Fruit fly (Drosophila melanogaster) whole organism, wandering third instar larva: ENCODE data around the gene CG6678.

Experiments
- CG32264 ChIP-seq: fragments of 200-800 bp; sonication (Bioruptor generic); optimal IDR thresholded peaks from 2 replicates; lab custom pipeline; 2016; ENCODE audit warnings: missing biosample characterization, missing genetic modification characterization
- CG9705 ChIP-seq: fragments of 200-800 bp; sonication (Bioruptor generic); optimal IDR thresholded peaks from 2 replicates; lab custom pipeline; 2018; ENCODE audit warnings: missing biosample characterization, mild to moderate bottlenecking, missing genetic modification characterization
- CrebA ChIP-seq: fragments of 200-800 bp; sonication (Bioruptor generic); optimal IDR thresholded peaks from 2 replicates; lab custom pipeline; 2016; ENCODE audit warnings: missing biosample characterization, mild to moderate bottlenecking, missing genetic modification characterization, borderline replicate concordance
- Dfd ChIP-seq: fragments of >200 bp; optimal IDR thresholded peaks from 2 replicates; lab custom pipeline; 2017; ENCODE audit warnings: missing biosample characterization, missing genetic modification characterization
- Dif ChIP-seq: fragments of 200-275, 200-300 bp; sonication (Bioruptor generic); optimal IDR thresholded peaks from 2 replicates; lab custom pipeline; 2018; ENCODE audit warnings: missing biosample characterization, missing genetic modification characterization; ENCODE audit not compliant: partially characterized antibody
- GATAd ChIP-seq: sonication (Bioruptor generic); optimal IDR thresholded peaks from 2 replicates; lab custom pipeline; 2016; ENCODE audit warnings: missing biosample characterization, missing genetic modification characterization
- HLH106 ChIP-seq: fragments of 200-800 bp; optimal IDR thresholded peaks from 3 replicates; lab custom pipeline; 2019; ENCODE audit warnings: missing biosample characterization, mild to moderate bottlenecking, missing genetic modification characterization, moderate library complexity
- Hnf4 ChIP-seq: fragments of 200-800 bp; sonication (Bioruptor generic); optimal IDR thresholded peaks from 2 replicates; lab custom pipeline; 2016; ENCODE audit warnings: missing biosample characterization, mild to moderate bottlenecking, missing genetic modification characterization
- Hr78 ChIP-seq: fragments of >200 bp; optimal IDR thresholded peaks from 2 replicates; lab custom pipeline; 2017; ENCODE audit warnings: missing biosample characterization, missing genetic modification characterization
- Hr83 ChIP-seq: fragments of 200-300 bp; sonication (Bioruptor generic); optimal IDR thresholded peaks from 2 replicates; lab custom pipeline; 2016; ENCODE audit warnings: missing biosample characterization, mild to moderate bottlenecking, missing genetic modification characterization, moderate library complexity; ENCODE audit not compliant: poor library complexity, severe bottlenecking
- Jra ChIP-seq: sonication (Bioruptor generic); optimal IDR thresholded peaks from 2 replicates; lab custom pipeline; 2016; ENCODE audit warnings: missing biosample characterization, missing genetic modification characterization
- Mio ChIP-seq: sonication (Bioruptor generic); optimal IDR thresholded peaks from 2 replicates; lab custom pipeline; 2016; ENCODE audit warnings: missing biosample characterization, missing genetic modification characterization
- Myc ChIP-seq: fragments of >200 bp; optimal IDR thresholded peaks from 2 replicates; lab custom pipeline; 2017
- N ChIP-seq: fragments of >200 bp; optimal IDR thresholded peaks from 2 replicates; lab custom pipeline; 2018; ENCODE audit warnings: missing biosample characterization, missing external identifiers, missing genetic modification characterization
- OdsH ChIP-seq: fragments of 200-800 bp; sonication (Bioruptor generic); optimal IDR thresholded peaks from 2 replicates; lab custom pipeline; 2016; ENCODE audit warnings: missing biosample characterization, mild to moderate bottlenecking, missing genetic modification characterization
- Rel ChIP-seq, 2 experiments: fragments of 200-800 bp; sonication (Bioruptor generic) in 1 of 2; optimal IDR thresholded peaks; 2 replicates in 1 of 2; 3 replicates in 1 of 2; lab custom pipeline; 2016 to 2019; ENCODE audit warnings: mild to moderate bottlenecking in 2 of 2, missing biosample characterization in 2 of 2, missing genetic modification characterization in 2 of 2, moderate library complexity in 1 of 2
- Sp1 ChIP-seq: fragments of 200-800 bp; sonication (Bioruptor generic); optimal IDR thresholded peaks from 3 replicates; lab custom pipeline; 2019; ENCODE audit warnings: missing biosample characterization, mild to moderate bottlenecking, missing genetic modification characterization, moderate library complexity
- Vsx2 ChIP-seq: fragments of 200-300, 225-300 bp; sonication (Bioruptor generic); optimal IDR thresholded peaks from 2 replicates; lab custom pipeline; 2018; ENCODE audit warnings: missing biosample characterization, missing genetic modification characterization; ENCODE audit not compliant: partially characterized antibody
- br ChIP-seq: fragments of 200-800 bp; sonication (Bioruptor generic); optimal IDR thresholded peaks from 2 replicates; lab custom pipeline; 2016; ENCODE audit warnings: missing biosample characterization, missing genetic modification characterization
- brk ChIP-seq: fragments of 200-800 bp; sonication (Bioruptor generic); optimal IDR thresholded peaks from 2 replicates; lab custom pipeline; 2016; ENCODE audit warnings: missing biosample characterization, mild to moderate bottlenecking, missing genetic modification characterization
- dl ChIP-seq, 2 experiments: fragments of 175-275, 200-275 bp in 1 of 2; fragments of 200-275 bp in 1 of 2; sonication (Bioruptor generic); optimal IDR thresholded peaks; lab custom pipeline; 2018; ENCODE audit warnings: mild to moderate bottlenecking in 2 of 2, missing biosample characterization in 2 of 2, missing genetic modification characterization in 2 of 2, moderate library complexity in 2 of 2; ENCODE audit not compliant: partially characterized antibody in 2 of 2, insufficient read depth in 1 of 2
- dmrt93B ChIP-seq: fragments of 200-800 bp; sonication (Bioruptor generic); optimal IDR thresholded peaks from 2 replicates; lab custom pipeline; 2018; ENCODE audit warnings: missing biosample characterization, mild to moderate bottlenecking, missing genetic modification characterization
- dsf ChIP-seq: sonication (Bioruptor generic); optimal IDR thresholded peaks from 2 replicates; lab custom pipeline; 2016; ENCODE audit warnings: missing biosample characterization, missing genetic modification characterization, borderline replicate concordance
- ey ChIP-seq: fragments of 200-800 bp; sonication (Bioruptor generic); optimal IDR thresholded peaks from 2 replicates; lab custom pipeline; 2016; ENCODE audit warnings: missing biosample characterization, missing genetic modification characterization
- foxo ChIP-seq, 2 experiments: fragments of 200-800 bp; sonication (Bioruptor generic); optimal IDR thresholded peaks; 2 replicates in 1 of 2; 3 replicates in 1 of 2; lab custom pipeline; 2016 to 2017; ENCODE audit warnings: missing biosample characterization in 2 of 2, missing genetic modification characterization in 2 of 2
- fru ChIP-seq: fragments of 200-800 bp; sonication (Bioruptor generic); optimal IDR thresholded peaks from 3 replicates; lab custom pipeline; 2016; ENCODE audit warnings: missing biosample characterization, mild to moderate bottlenecking, missing genetic modification characterization
- h ChIP-seq: fragments of 200-800 bp; sonication (Bioruptor generic); optimal IDR thresholded peaks from 3 replicates; lab custom pipeline; 2016; ENCODE audit warnings: missing biosample characterization, mild to moderate bottlenecking, missing genetic modification characterization
- jim ChIP-seq: fragments of 175-275, 200-325 bp; sonication (Bioruptor generic); optimal IDR thresholded peaks from 2 replicates; lab custom pipeline; 2016; ENCODE audit warnings: missing biosample characterization, mild to moderate bottlenecking, missing genetic modification characterization
- lola ChIP-seq: fragments of >200 bp; optimal IDR thresholded peaks from 2 replicates; lab custom pipeline; 2017; ENCODE audit warnings: missing biosample characterization, missing genetic modification characterization
- pan ChIP-seq: fragments of >200 bp; optimal IDR thresholded peaks from 2 replicates; lab custom pipeline; 2017
- psq ChIP-seq: fragments of 200-800 bp; sonication (Bioruptor generic); optimal IDR thresholded peaks from 3 replicates; lab custom pipeline; 2017; ENCODE audit warnings: missing biosample characterization, mild to moderate bottlenecking, missing genetic modification characterization, moderate library complexity
- sage ChIP-seq: fragments of 200-800 bp; sonication (Bioruptor generic); optimal IDR thresholded peaks from 2 replicates; lab custom pipeline; 2016; ENCODE audit warnings: missing biosample characterization, mild to moderate bottlenecking, missing genetic modification characterization
- sv ChIP-seq: fragments of 200-800 bp; sonication (Bioruptor generic); optimal IDR thresholded peaks from 3 replicates; lab custom pipeline; 2016; ENCODE audit warnings: missing biosample characterization, missing genetic modification characterization
- tai ChIP-seq: sonication (Bioruptor generic); optimal IDR thresholded peaks from 2 replicates; lab custom pipeline; 2016; ENCODE audit warnings: missing biosample characterization, missing genetic modification characterization
- usp ChIP-seq: fragments of >200 bp; optimal IDR thresholded peaks from 2 replicates; lab custom pipeline; 2017; ENCODE audit warnings: missing biosample characterization, missing genetic modification characterization
- woc ChIP-seq: sonication (Bioruptor generic); optimal IDR thresholded peaks from 2 replicates; lab custom pipeline; 2016; ENCODE audit warnings: missing biosample characterization, mild to moderate bottlenecking, missing genetic modification characterization

The CG6678 gene

DNA sequence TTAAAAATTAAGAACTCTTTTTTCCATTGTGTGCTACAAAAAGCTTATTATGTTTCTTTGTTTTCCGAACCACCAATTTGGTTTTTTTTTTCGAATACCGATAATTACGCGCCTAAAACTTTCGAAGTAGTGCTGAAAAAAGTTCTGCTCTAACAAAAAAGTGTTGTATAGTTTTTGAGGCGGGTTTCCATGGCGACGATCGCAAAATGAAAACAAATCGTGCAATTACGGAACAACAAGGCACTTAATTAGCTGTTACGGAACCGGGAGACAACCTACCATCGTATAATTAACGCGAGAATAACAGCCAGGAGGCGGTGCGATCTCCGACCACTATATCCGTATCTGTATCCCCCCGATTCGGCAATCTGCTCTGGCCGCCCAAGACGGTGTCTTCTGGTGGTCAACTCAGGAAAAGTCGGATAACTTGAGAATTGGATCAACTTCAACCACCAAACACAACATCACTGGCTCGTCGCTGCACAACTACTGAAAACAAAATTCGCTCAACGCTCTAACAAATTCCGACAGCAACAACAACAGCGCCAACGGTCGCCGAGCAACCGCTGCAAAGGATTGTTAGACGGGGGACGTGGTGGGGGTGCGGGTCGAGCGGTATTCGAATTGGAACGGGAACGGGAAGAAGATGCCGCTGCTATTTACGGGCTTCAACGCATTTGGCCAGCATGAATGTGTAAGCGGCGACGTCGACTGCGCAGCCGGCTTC lies at the start of gene CG6678, which contains the start of gene dnd:
Gene CG6678 (plus strand): TSS at position 169 of the 727 bp plus-strand sequence.
Gene dnd (minus strand): TSS at position 495 of the 727 bp plus-strand sequence.
- TF ChIP-seq lola (GFP tag; lab: Kevin White, UChicago) (no peak), GATAd (no peak), Myc (lab: Kevin White, UChicago) (no peak), N (GFP tag; lab: Kevin White, UChicago) (no peak), brk (GFP tag; lab: Kevin White, UChicago) (no peak), HLH106 (tag; lab: Kevin White, UChicago) (no peak), Hr78 (GFP tag; lab: Kevin White, UChicago) (no peak), usp (GFP tag; lab: Kevin White, UChicago) (no peak), CG9705 (GFP tag; lab: Kevin White, UChicago) (no peak), Vsx2 (GFP tag; lab: Kevin White, UChicago) (peak; percentile 80), Hnf4 (GFP tag; lab: Kevin White, UChicago) (peak; percentile 24), woc (no peak), foxo (GFP tag; optimal IDR thresholded peaks at IDR 0.05; lab: Kevin White, UChicago) (no peak), h (GFP tag; lab: Kevin White, UChicago) (no peak), dmrt93B (no peak)
- TF ChIP-seq, all 38 proteins: peak for 2

DNA sequence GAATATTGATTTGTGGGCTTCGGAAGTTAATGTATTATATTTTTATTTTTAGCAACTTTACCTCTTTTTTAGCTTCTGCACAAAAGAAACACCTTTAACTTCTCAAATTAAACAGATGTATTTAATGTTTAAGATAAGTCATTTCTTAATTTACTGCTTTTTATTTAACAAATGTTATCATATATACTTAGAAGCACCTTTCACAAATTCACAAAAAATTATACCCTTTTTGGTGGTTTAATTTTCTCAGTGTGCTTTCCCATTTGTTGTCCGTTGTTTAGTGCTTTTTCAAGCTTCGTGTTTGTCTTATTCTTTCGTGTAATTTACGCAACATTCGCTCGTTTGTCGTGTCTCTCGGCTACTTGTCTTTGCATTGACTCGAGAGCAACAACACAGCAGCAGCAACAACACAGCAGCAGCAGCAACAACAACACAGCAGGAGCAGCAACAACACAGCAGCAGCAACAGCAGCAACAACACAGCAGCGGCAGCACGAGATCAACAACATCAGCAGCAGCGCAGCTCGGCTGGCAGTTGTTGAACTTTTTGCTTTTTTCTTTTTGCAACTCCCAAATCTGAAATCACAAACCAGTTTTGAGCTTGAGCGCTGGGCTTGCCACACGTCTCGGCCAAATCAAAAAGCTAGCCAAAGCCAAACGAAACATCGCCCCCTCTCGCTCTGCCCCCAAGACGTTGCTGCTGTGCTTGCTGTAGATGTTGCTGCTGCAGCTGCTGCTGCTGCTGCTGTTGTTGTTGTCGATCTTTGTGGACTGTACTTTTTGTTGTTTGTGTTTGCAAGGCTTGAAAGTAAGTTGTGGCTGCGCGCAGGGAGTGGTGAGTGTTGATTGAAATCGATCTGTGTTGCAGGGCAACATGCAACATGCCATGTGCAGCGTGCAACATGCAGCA lies 49.5 kb upstream of the CG6678 start:
- no peak for TF ChIP-seq HLH106 (tag; lab: Kevin White, UChicago)
- no peak for TF ChIP-seq usp (GFP tag; lab: Kevin White, UChicago)
- TF ChIP-seq Hnf4 (GFP tag; lab: Kevin White, UChicago), result no peak
- TF ChIP-seq sage (GFP tag; lab: Kevin White, UChicago), result peak; percentile 7
- TF ChIP-seq Hr83 (GFP tag; lab: Kevin White, UChicago), result no peak
- peak; percentile 12 for TF ChIP-seq Rel (GFP tag; optimal IDR thresholded peaks at IDR 0.05; lab: Kevin White, UChicago)
- peak; percentile 20 for TF ChIP-seq Rel (tag; optimal IDR thresholded peaks at IDR 0.05; lab: Kevin White, UChicago)
- TF ChIP-seq h (GFP tag; lab: Kevin White, UChicago), result no peak
- no peak for TF ChIP-seq pan
- no peak for TF ChIP-seq tai (GFP tag; lab: Kevin White, UChicago)
- TF ChIP-seq Dfd (GFP tag; lab: Kevin White, UChicago), result peak; percentile 93
- TF ChIP-seq dsf, result no peak
- no peak for TF ChIP-seq Hr78 (GFP tag; lab: Kevin White, UChicago)
- no peak for TF ChIP-seq GATAd
- TF ChIP-seq woc, result peak; percentile 20
- no peak for TF ChIP-seq Jra
- TF ChIP-seq ey (GFP tag; lab: Kevin White, UChicago), result no peak
- peak; percentile 49 for TF ChIP-seq CG32264 (GFP tag; lab: Kevin White, UChicago)
- TF ChIP-seq jim (GFP tag; lab: Kevin White, UChicago), result peak; percentile 48
- TF ChIP-seq lola (GFP tag; lab: Kevin White, UChicago), result no peak
- no peak for TF ChIP-seq sv (GFP tag; lab: Kevin White, UChicago)
- TF ChIP-seq dl (GFP tag; optimal IDR thresholded peaks at IDR 0.05; lab: Kevin White, UChicago; ENCODE audit: insufficient read depth in 1 of 2, partially characterized antibody in 2 of 2), result no peak
- no peak for TF ChIP-seq CrebA (GFP tag; lab: Kevin White, UChicago)
- peak in 1 of 2 experiments; percentile 1 for TF ChIP-seq foxo (GFP tag; optimal IDR thresholded peaks at IDR 0.05; lab: Kevin White, UChicago)
- TF ChIP-seq Sp1 (GFP tag; lab: Kevin White, UChicago), result no peak
- no peak for TF ChIP-seq Myc (lab: Kevin White, UChicago)
- no peak for TF ChIP-seq N (GFP tag; lab: Kevin White, UChicago)
- no peak for TF ChIP-seq brk (GFP tag; lab: Kevin White, UChicago)
- TF ChIP-seq dmrt93B, result peak; percentile 31
- no peak for TF ChIP-seq OdsH (GFP tag; lab: Kevin White, UChicago)
- no peak for TF ChIP-seq CG9705 (GFP tag; lab: Kevin White, UChicago)
- TF ChIP-seq Dif, result no peak
- no peak for TF ChIP-seq br (GFP tag; lab: Kevin White, UChicago)
- TF ChIP-seq psq, result peak; percentile 56
- no peak for TF ChIP-seq Mio (GFP tag; lab: Kevin White, UChicago)
- no peak for TF ChIP-seq Vsx2 (GFP tag; lab: Kevin White, UChicago)
- TF ChIP-seq fru (GFP tag; lab: Kevin White, UChicago), result peak; percentile 77
